Worm (Caenorhabditis elegans) whole organism, L4/young adult: ENCODE results near the gene B0334.5.

Experiments
- W03F9.2 ChIP-seq: fragments of 150-350 bp; optimal IDR thresholded peaks from 2 replicates; lab custom pipeline; 2014; ENCODE audit warnings: missing biosample characterization, missing genetic modification characterization
- dao-5 ChIP-seq: sonication (generic microtip); optimal IDR thresholded peaks from 2 replicates; lab custom pipeline; 2016; ENCODE audit warnings: missing genotype, missing genetic modification characterization, moderate library complexity, missing compliant biosample characterization
- him-1 ChIP-seq: sonication (generic microtip); optimal IDR thresholded peaks from 2 replicates; lab custom pipeline; 2016; ENCODE audit warnings: missing genotype, missing genetic modification reagents, missing genetic modification characterization, missing compliant biosample characterization

DNA sequence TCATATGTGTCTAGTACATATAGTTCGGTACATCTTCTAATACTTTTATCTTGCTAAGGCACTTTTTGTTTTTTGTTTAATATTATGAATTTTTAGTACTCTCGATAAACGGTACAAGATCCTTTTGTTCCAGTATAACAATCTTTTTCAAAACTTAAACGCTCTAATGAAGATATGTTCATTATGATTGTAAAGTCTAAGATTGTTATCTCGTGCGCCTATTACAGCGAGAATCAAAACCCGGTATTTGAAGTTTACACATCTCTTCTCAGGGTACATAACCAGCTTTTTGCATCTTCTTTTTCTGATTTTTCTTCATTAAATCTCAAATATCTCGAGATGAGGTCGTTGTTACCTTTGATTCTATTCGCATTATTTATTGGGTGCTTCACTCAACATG is 9.5 kb upstream of the B0334.5 start, which contains the start of gene B0334.13:
- TF ChIP-seq W03F9.2 (tag; lab: Kevin White, UChicago) (no peak), him-1 (no peak), dao-5 (no peak)
